Worm (Caenorhabditis elegans) whole organism, midembryonic: Measurements from ENCODE around the gene dao-6.
A peak's percentile ranks its signal among the peaks of the same experiment; 100 is the strongest.

Source experiments
- cog-1 ChIP-seq: sonication (generic microtip); optimal IDR thresholded peaks from 2 replicates; lab custom pipeline; 2016; ENCODE audit warnings: missing genetic modification characterization, missing compliant biosample characterization
- flt-1 ChIP-seq: fragments of 200-800 bp; sonication (Bioruptor generic); IDR thresholded peaks from 2 replicates; pipeline ENCODE4 v1.3.6; 2022; ENCODE audit warnings: missing genetic modification characterization, missing compliant biosample characterization
- klf-2 ChIP-seq: fragments of 200-800 bp; sonication (Bioruptor generic); conservative IDR thresholded peaks from 2 replicates; pipeline ENCODE4 v1.3.6; 2022; ENCODE audit warnings: missing genetic modification reagents, missing genetic modification characterization, missing compliant biosample characterization
- med-1 ChIP-seq: sonication (generic microtip); optimal IDR thresholded peaks from 2 replicates; lab custom pipeline; 2017; ENCODE audit warnings: missing genetic modification characterization, mild to moderate bottlenecking, missing compliant biosample characterization, antibody characterized with exemption, missing genetic modification reagents; ENCODE audit not compliant: insufficient read depth
- ref-1 ChIP-seq: fragments of 200-800 bp; sonication (Bioruptor generic); conservative IDR thresholded peaks from 2 replicates; pipeline ENCODE4 v1.3.6; 2022; ENCODE audit warnings: missing genetic modification reagents, missing genetic modification characterization, missing compliant biosample characterization
- ztf-23 ChIP-seq: fragments of 200-800 bp; sonication (Bioruptor generic); IDR thresholded peaks from 2 replicates; pipeline ENCODE4 v1.3.6; 2022; ENCODE audit warnings: missing genetic modification reagents, missing genetic modification characterization, missing compliant biosample characterization
- ztf-29 ChIP-seq: fragments of 200-800 bp; sonication (Bioruptor generic); IDR thresholded peaks from 2 replicates; pipeline ENCODE4 v1.3.6; 2022; ENCODE audit warnings: missing genetic modification reagents, missing genetic modification characterization, missing compliant biosample characterization

ce11 chrIII:9766175-9766574 is 30.2 kb upstream of the dao-6 start, which contains the start of gene cbp-1:
- no peak for TF ChIP-seq ztf-29 (GFP tag; lab: Robert Waterston, UW)
- no peak for TF ChIP-seq cog-1 (tag; lab: Kevin White, UChicago)
- no peak for TF ChIP-seq flt-1 (GFP tag; lab: Robert Waterston, UW)
- peak; percentile 16; the same call in 1 of the 2 replicates for TF ChIP-seq ztf-23
- no peak for TF ChIP-seq med-1
- TF ChIP-seq klf-2 (GFP tag; lab: Robert Waterston, UW): no peak
- TF ChIP-seq ref-1 (GFP tag; lab: Robert Waterston, UW): no peak
